Worm (Caenorhabditis elegans): ENCODE results near the gene cnt-2.

cnt-2 gene

DNA sequence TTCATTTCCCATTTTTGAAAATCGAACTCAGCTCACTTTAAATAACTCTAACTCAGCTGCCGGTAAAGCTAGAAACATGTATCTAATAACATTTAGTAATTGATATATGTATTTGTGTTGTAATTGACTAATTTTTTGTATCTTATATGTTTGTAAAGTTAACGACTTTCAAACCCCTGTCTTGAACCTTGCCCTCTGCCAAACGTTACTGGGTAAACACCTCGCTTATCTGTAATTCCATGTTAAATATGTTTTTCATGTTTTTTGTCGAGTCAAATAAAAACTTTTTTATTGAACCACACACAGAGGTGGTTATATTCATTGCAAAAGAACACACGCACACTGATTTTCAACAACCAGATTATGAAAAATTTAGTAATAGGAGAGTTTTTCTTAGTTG, 25.0 kb upstream of the cnt-2 start:
- TF ChIP-seq klf-2 (GFP tag; conservative IDR thresholded peaks at IDR 0.05): no peak
- TF ChIP-seq flt-1 (GFP tag; IDR thresholded peaks at IDR 0.05): no peak
- no peak for TF ChIP-seq med-1 (GFP tag; optimal IDR thresholded peaks at IDR 0.05; ENCODE audit: insufficient read depth)
- TF ChIP-seq cog-1 (tag; optimal IDR thresholded peaks at IDR 0.05): no peak
- no peak for TF ChIP-seq tab-1 (GFP tag; IDR thresholded peaks at IDR 0.05)
- TF ChIP-seq ztf-23 (GFP tag; IDR thresholded peaks at IDR 0.05): no peak

DNA sequence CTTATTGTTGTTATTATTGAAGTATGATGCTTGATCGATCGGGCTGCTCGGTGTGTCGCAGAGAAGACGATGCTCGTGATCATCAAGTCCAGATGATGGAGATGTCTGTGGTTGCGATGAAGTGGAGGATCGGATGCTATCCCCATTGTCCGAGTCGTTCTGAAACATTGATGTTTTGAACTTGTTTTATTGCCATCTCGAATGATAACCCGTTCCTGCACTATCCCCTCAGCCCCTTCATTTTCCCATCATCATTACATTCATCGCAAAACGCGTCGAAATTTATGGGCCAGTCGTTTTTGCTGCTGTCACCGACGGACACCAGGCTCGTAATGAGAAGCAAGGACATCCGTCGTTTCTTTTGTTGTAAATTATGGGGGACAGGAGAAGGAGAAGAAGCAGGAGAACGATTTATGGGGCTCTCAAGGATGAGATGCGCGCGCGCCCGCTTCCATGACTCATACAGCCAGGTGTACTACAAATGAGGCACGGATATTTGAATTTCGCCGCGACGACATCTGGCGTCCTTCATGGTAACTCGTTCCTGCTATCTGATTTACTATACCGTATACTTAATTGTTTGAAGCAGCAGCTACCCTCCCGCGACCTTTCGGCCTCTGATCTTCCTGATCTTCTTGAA, 22.8 kb upstream of the cnt-2 start:
- TF ChIP-seq klf-2 (GFP tag; conservative IDR thresholded peaks at IDR 0.05) (no peak), tab-1 (GFP tag; IDR thresholded peaks at IDR 0.05) (no peak), ztf-23 (GFP tag; IDR thresholded peaks at IDR 0.05) (no peak), cog-1 (tag; optimal IDR thresholded peaks at IDR 0.05) (no peak), med-1 (GFP tag; optimal IDR thresholded peaks at IDR 0.05; ENCODE audit: insufficient read depth) (no peak), ref-1 (GFP tag; conservative IDR thresholded peaks at IDR 0.05) (no peak), flt-1 (GFP tag; IDR thresholded peaks at IDR 0.05) (no peak), ztf-29 (GFP tag; IDR thresholded peaks at IDR 0.05) (no peak), T22C8.4 (GFP tag; IDR thresholded peaks at IDR 0.05) (no peak)

DNA sequence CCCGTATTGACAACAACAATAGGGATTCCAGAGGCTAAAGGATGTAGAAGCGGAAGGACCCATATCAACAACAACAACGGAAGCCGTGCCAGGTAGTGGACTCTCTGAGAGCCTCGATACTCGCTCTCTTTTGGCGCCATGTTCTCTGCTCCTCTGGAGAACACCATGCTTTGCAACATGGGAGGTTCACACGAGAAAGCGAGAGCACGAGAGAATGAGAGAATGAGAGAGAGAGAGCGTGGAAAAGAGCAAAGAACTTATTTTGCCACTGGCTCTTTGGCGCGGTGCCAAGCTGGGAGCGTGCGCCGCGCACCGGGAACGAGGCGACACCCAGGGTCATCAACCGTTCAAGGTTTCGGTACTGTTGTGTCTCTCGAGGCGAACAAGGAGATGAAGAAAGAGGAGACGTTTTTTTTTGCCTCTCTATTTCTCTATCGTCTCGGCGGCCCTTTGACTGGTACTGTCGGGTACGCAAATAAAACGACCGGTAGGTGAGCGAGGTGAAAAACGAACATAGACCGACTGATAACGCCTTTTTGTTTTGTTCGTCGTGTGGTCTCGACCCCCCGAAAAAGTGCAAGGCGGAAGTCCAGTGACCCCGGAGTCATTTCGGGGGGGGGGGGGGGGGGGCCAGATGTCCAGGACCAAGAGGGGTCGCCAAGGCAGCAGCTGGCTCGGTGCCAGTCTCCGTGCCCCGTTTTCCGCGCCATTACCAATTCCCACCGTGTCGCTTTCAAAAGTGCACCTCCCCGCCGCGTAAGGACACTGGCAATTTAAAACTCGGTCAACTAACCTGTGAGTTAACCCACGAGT, 22.0 kb upstream of the cnt-2 start, which contains the start of gene Y39A1A.10:
Gene Y39A1A.10 (plus strand): TSS at position 139 of the 813 bp plus-strand sequence.
- no peak for TF ChIP-seq ztf-23 (GFP tag; IDR thresholded peaks at IDR 0.05)
- no peak for TF ChIP-seq ref-1 (GFP tag; conservative IDR thresholded peaks at IDR 0.05)
- TF ChIP-seq med-1 (GFP tag; optimal IDR thresholded peaks at IDR 0.05; ENCODE audit: insufficient read depth): no peak
- no peak for TF ChIP-seq cog-1 (tag; optimal IDR thresholded peaks at IDR 0.05)
- TF ChIP-seq ztf-29 (GFP tag; IDR thresholded peaks at IDR 0.05): no peak
- no peak for TF ChIP-seq tab-1 (GFP tag; IDR thresholded peaks at IDR 0.05)
- TF ChIP-seq flt-1 (GFP tag; IDR thresholded peaks at IDR 0.05): no peak
- no peak for TF ChIP-seq T22C8.4 (GFP tag; IDR thresholded peaks at IDR 0.05)
- TF ChIP-seq klf-2 (GFP tag; conservative IDR thresholded peaks at IDR 0.05): no peak

DNA sequence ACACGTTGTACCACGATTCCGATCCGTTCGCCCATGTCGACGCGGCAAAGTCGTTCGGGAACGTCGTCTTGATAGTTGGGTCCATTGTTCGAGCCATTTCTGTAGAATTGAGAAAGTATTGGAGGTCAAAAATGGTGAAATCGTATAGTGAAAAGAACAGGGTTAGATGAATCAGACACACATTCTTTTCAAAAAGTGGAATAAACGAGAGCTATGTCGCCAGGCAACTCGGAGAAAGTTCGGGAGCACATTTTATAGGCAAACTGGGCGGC, 21.5 kb upstream of the cnt-2 start, which contains the start of gene Y39A1A.9:
Gene Y39A1A.9 (minus strand): TSS at position 99 of the 272 bp plus-strand sequence.
- TF ChIP-seq ztf-23 (GFP tag; IDR thresholded peaks at IDR 0.05): no peak
- TF ChIP-seq med-1 (GFP tag; optimal IDR thresholded peaks at IDR 0.05; ENCODE audit: insufficient read depth): no peak
- no peak for TF ChIP-seq cog-1 (tag; optimal IDR thresholded peaks at IDR 0.05)
- no peak for TF ChIP-seq klf-2 (GFP tag; conservative IDR thresholded peaks at IDR 0.05)
- no peak for TF ChIP-seq tab-1 (GFP tag; IDR thresholded peaks at IDR 0.05)
- no peak for TF ChIP-seq ref-1 (GFP tag; conservative IDR thresholded peaks at IDR 0.05)
- no peak for TF ChIP-seq ztf-29 (GFP tag; IDR thresholded peaks at IDR 0.05)
- TF ChIP-seq T22C8.4 (GFP tag; IDR thresholded peaks at IDR 0.05): no peak
- no peak for TF ChIP-seq flt-1 (GFP tag; IDR thresholded peaks at IDR 0.05)

DNA sequence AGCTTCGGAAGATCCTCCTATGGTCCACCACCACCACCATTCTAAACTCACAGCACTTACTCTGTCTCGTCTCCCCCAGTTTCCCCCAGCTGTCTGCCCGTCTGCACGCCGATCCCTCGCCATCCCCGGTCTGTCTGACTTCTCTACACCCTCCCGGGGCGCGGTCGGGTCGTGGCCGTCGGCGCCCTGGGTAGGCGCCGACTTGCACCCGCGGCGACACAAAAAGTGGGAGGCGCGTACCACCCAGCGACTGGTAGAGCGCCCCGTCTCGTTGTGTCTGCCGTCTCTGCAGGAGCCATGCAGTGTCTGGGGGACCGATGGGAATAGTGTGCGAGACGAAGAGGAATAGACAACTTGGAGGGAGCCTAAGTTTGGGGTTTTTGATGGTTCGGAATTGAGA, 20.8 kb upstream of the cnt-2 start:
- TF ChIP-seq flt-1 (GFP tag; IDR thresholded peaks at IDR 0.05): peak; percentile 83
- TF ChIP-seq cog-1 (tag; optimal IDR thresholded peaks at IDR 0.05): peak; percentile 19
- TF ChIP-seq med-1 (GFP tag; optimal IDR thresholded peaks at IDR 0.05; ENCODE audit: insufficient read depth): no peak
- TF ChIP-seq ref-1 (GFP tag; conservative IDR thresholded peaks at IDR 0.05): no peak
- TF ChIP-seq klf-2 (GFP tag; conservative IDR thresholded peaks at IDR 0.05): peak; percentile 30; the same call in 1 of the 2 replicates
- TF ChIP-seq ztf-29 (GFP tag; IDR thresholded peaks at IDR 0.05): no peak
- 0 out of 2 replicates have a peak, but pooled peaks have one; percentile 60 for TF ChIP-seq ztf-23 (GFP tag; IDR thresholded peaks at IDR 0.05)
- TF ChIP-seq T22C8.4 (GFP tag; IDR thresholded peaks at IDR 0.05): no peak
- TF ChIP-seq tab-1 (GFP tag; IDR thresholded peaks at IDR 0.05): no peak

DNA sequence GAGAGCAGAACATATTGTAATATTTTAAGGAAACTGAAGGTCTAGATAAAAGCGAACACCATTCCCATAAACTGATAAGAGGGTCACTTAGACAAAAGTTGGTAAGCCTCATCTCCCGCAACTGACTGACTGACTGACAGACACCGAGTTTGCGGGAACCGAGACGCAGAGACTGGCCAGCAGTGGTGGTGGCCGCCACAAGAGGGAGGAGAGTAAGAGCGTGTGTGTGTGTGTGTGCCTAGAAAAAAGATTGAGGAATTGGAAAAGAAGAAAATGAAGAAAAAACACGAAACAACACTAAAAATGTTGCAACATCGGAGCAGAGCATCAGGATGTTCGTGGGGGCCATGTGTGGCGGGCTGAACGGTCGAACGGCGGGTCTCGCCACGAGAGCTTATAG, 20.2 kb upstream of the cnt-2 start:
- no peak for TF ChIP-seq flt-1 (GFP tag; IDR thresholded peaks at IDR 0.05)
- no peak for TF ChIP-seq T22C8.4 (GFP tag; IDR thresholded peaks at IDR 0.05)
- TF ChIP-seq ztf-29 (GFP tag; IDR thresholded peaks at IDR 0.05): no peak
- no peak for TF ChIP-seq tab-1 (GFP tag; IDR thresholded peaks at IDR 0.05)
- no peak for TF ChIP-seq ztf-23 (GFP tag; IDR thresholded peaks at IDR 0.05)
- no peak for TF ChIP-seq ref-1 (GFP tag; conservative IDR thresholded peaks at IDR 0.05)
- no peak for TF ChIP-seq cog-1 (tag; optimal IDR thresholded peaks at IDR 0.05)
- no peak for TF ChIP-seq med-1 (GFP tag; optimal IDR thresholded peaks at IDR 0.05; ENCODE audit: insufficient read depth)
- no peak for TF ChIP-seq klf-2 (GFP tag; conservative IDR thresholded peaks at IDR 0.05)

DNA sequence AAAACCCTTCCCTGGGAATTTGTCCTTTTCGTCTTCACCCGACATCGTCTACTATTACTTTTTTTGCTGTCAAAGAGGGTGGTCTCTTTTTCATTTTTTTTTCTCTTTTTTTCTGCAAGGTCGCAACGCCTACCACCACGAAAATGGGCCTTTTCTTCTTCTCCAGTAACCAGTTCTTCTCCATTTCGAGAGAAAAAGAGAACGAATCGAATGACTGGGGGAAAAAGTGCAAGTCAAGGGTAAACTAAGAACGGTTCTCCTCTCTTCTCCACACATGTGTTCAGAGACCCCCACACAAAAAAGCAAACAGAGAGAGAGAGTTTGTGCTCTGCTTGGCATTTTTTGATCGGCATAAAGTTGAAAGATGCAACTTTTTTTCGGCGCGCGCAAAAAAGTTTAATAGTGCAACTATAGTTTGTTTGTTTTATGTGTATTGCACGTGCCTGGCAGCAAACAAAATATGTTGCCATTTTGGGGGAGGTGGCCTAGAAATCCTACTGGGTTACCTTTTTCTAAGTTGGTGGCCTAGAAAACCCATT, 18.3 kb upstream of the cnt-2 start:
- TF ChIP-seq T22C8.4 (GFP tag; IDR thresholded peaks at IDR 0.05) (no peak), ref-1 (GFP tag; conservative IDR thresholded peaks at IDR 0.05) (no peak), klf-2 (GFP tag; conservative IDR thresholded peaks at IDR 0.05) (no peak), flt-1 (GFP tag; IDR thresholded peaks at IDR 0.05) (no peak), med-1 (GFP tag; optimal IDR thresholded peaks at IDR 0.05; ENCODE audit: insufficient read depth) (no peak), ztf-29 (GFP tag; IDR thresholded peaks at IDR 0.05) (no peak)

DNA sequence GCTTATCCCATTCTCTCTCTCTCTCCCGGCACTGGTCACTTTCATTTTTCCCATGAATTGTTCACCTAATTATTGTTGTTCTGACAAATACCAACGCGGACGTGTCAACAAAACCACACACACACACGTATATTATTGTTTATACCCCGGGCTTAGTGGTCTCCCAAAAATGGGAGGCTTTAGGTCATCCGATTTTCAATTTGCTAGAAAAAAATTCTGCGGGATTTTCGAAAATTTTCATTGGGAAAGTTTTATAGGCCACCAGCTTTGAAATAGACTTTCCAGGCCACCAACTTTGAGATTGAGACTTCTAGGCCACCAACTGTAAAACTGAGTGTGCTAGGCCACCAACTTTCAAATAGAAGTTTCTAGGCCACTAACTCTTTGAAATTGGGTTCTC, 16.9 kb upstream of the cnt-2 start:
- TF ChIP-seq T22C8.4 (GFP tag; IDR thresholded peaks at IDR 0.05): no peak
- TF ChIP-seq ref-1 (GFP tag; conservative IDR thresholded peaks at IDR 0.05): no peak
- no peak for TF ChIP-seq med-1 (GFP tag; optimal IDR thresholded peaks at IDR 0.05; ENCODE audit: insufficient read depth)
- TF ChIP-seq tab-1 (GFP tag; IDR thresholded peaks at IDR 0.05): no peak
- no peak for TF ChIP-seq klf-2 (GFP tag; conservative IDR thresholded peaks at IDR 0.05)
- no peak for TF ChIP-seq ztf-23 (GFP tag; IDR thresholded peaks at IDR 0.05)
- no peak for TF ChIP-seq ztf-29 (GFP tag; IDR thresholded peaks at IDR 0.05)
- TF ChIP-seq cog-1 (tag; optimal IDR thresholded peaks at IDR 0.05): no peak
- TF ChIP-seq flt-1 (GFP tag; IDR thresholded peaks at IDR 0.05): no peak

Measured in whole organism, midembryonic.